Fruit fly (Drosophila melanogaster): ENCODE results near the gene fng.

Gene fng

dm6 chr3L:20954118-20954517 lies 4.8 kb upstream of the fng start (continued):
- no peak for TF ChIP-seq Sry-δ (GFP tag; optimal IDR thresholded peaks at IDR 0.05)
- no peak for TF ChIP-seq fru (optimal IDR thresholded peaks at IDR 0.05)
- no peak for TF ChIP-seq bowl (GFP tag; IDR thresholded peaks at IDR 0.05)
- peak; percentile 64; the same call in 1 of the 3 replicates for TF ChIP-seq otp (GFP tag; IDR thresholded peaks at IDR 0.05)
- TF ChIP-seq zfh2 (GFP tag; optimal IDR thresholded peaks at IDR 0.05): no peak
- TF ChIP-seq ab (GFP tag; optimal IDR thresholded peaks at IDR 0.05): no peak
- TF ChIP-seq PHDP (tag; optimal IDR thresholded peaks at IDR 0.05): no peak
- TF ChIP-seq hb (GFP tag; IDR thresholded peaks at IDR 0.05; ENCODE audit: partially characterized antibody): no peak
- TF ChIP-seq CG42726 (GFP tag; IDR thresholded peaks at IDR 0.05; ENCODE audit: partially characterized antibody): no peak
- no peak for TF ChIP-seq CG10321 (GFP tag; IDR thresholded peaks at IDR 0.05)
- no peak for TF ChIP-seq CG10274 (GFP tag; optimal IDR thresholded peaks at IDR 0.05)
- TF ChIP-seq sqz (GFP tag; optimal IDR thresholded peaks at IDR 0.05): no peak
- TF ChIP-seq Ssrp (tag; optimal IDR thresholded peaks at IDR 0.05): no peak
- no peak for TF ChIP-seq exex (tag; optimal IDR thresholded peaks at IDR 0.05)
- TF ChIP-seq dan (GFP tag; IDR thresholded peaks at IDR 0.05): no peak
- TF ChIP-seq CG1603 (tag; optimal IDR thresholded peaks at IDR 0.05): peak; percentile 39
- TF ChIP-seq ranshi (GFP tag; IDR thresholded peaks at IDR 0.05): no peak
- no peak for TF ChIP-seq CG5953 (GFP tag; IDR thresholded peaks at IDR 0.05)
- TF ChIP-seq unpg (GFP tag; optimal IDR thresholded peaks at IDR 0.05): no peak
- no peak for TF ChIP-seq E2f2 (GFP tag; IDR thresholded peaks at IDR 0.05)
- no peak for TF ChIP-seq CG7357 (GFP tag; IDR thresholded peaks at IDR 0.05)
- TF ChIP-seq CG9932 (GFP tag; IDR thresholded peaks at IDR 0.05): no peak
- TF ChIP-seq trh (GFP tag; optimal IDR thresholded peaks at IDR 0.05): no peak
- TF ChIP-seq HHEX (GFP tag; optimal IDR thresholded peaks at IDR 0.05): no peak
- peak; percentile 77 for TF ChIP-seq kni (GFP tag; optimal IDR thresholded peaks at IDR 0.05)
- TF ChIP-seq CG4730 (GFP tag; IDR thresholded peaks at IDR 0.05): no peak
- TF ChIP-seq usp (GFP tag; optimal IDR thresholded peaks at IDR 0.05): no peak
- no peak for TF ChIP-seq CG16813 (GFP tag; IDR thresholded peaks at IDR 0.05; ENCODE audit: partially characterized antibody)
- TF ChIP-seq zen2 (GFP tag; IDR thresholded peaks at IDR 0.05; ENCODE audit: partially characterized antibody): no peak
- no peak for TF ChIP-seq CG17802 (tag; optimal IDR thresholded peaks at IDR 0.05)
- TF ChIP-seq unc-4 (GFP tag; IDR thresholded peaks at IDR 0.05; ENCODE audit: partially characterized antibody): no peak
- TF ChIP-seq CG11247 (GFP tag; IDR thresholded peaks at IDR 0.05): no peak
- no peak for TF ChIP-seq danr (GFP tag; IDR thresholded peaks at IDR 0.05)
- no peak for TF ChIP-seq pho (GFP tag; optimal IDR thresholded peaks at IDR 0.05)
- no peak for TF ChIP-seq esg (GFP tag; conservative IDR thresholded peaks at IDR 0.05)
- no peak for TF ChIP-seq CG10654 (GFP tag; optimal IDR thresholded peaks at IDR 0.05)
- TF ChIP-seq Spps (tag; optimal IDR thresholded peaks at IDR 0.05): peak; percentile 13
- no peak for TF ChIP-seq dysf (GFP tag; IDR thresholded peaks at IDR 0.05)
- peak; percentile 42 for TF ChIP-seq Asciz (GFP tag; optimal IDR thresholded peaks at IDR 0.05)
- TF ChIP-seq dmrt11E (tag; optimal IDR thresholded peaks at IDR 0.05): peak; percentile 34
- no peak for TF ChIP-seq dm (GFP tag; optimal IDR thresholded peaks at IDR 0.05)
- no peak for TF ChIP-seq ham (GFP tag; IDR thresholded peaks at IDR 0.05)
- no peak for TF ChIP-seq Lpt (GFP tag; optimal IDR thresholded peaks at IDR 0.05)
- TF ChIP-seq CG10959 (GFP tag; IDR thresholded peaks at IDR 0.05): no peak
- TF ChIP-seq ken (GFP tag; IDR thresholded peaks at IDR 0.05): no peak
- no peak for TF ChIP-seq CG32772 (GFP tag; IDR thresholded peaks at IDR 0.05)
- TF ChIP-seq CTCF (GFP tag; optimal IDR thresholded peaks at IDR 0.05): no peak
- peak; percentile 36 for TF ChIP-seq CG17568 (GFP tag; optimal IDR thresholded peaks at IDR 0.05)
- no peak for TF ChIP-seq eyg (GFP tag; optimal IDR thresholded peaks at IDR 0.05)
- no peak for TF ChIP-seq knrl (GFP tag; IDR thresholded peaks at IDR 0.05; ENCODE audit: partially characterized antibody)
- TF ChIP-seq Mrtf (GFP tag; IDR thresholded peaks at IDR 0.05): no peak
- no peak for TF ChIP-seq CG9215 (GFP tag; IDR thresholded peaks at IDR 0.05)
- TF ChIP-seq peb (GFP tag; IDR thresholded peaks at IDR 0.05): no peak
- TF ChIP-seq Scr (GFP tag; IDR thresholded peaks at IDR 0.05; ENCODE audit: partially characterized antibody): no peak

Measured in whole organism, embryonic.